Worm (Caenorhabditis elegans): ENCODE results near the gene ZK669.5.

Gene ZK669.5

DNA sequence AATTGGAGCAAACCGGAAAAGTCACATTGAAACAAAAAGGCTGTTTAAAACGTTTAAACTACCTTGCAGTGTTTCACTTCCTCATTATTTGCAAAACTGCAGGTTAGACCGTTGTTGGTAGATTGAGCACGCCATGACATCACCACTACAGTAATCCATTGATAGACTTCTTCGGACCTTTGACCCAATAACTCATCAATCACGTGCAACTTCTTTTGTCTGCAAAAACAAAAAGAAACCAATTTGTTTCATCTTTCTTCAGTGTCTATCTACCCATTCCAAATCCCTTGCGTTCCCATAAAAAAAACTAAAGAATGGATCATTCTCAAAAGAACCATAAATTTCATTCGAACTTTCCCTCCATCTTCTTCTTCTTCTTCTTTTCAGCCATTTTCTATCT lies 34.4 kb upstream of the ZK669.5 start:
- TF ChIP-seq hmg-20 (GFP tag; IDR thresholded peaks at IDR 0.05) (no peak), aptf-2 (GFP tag; conservative IDR thresholded peaks at IDR 0.05) (no peak), ceh-40 (GFP tag; IDR thresholded peaks at IDR 0.05) (no peak), zfh-2 (GFP tag; conservative IDR thresholded peaks at IDR 0.05) (no peak), tbp1 (GFP tag; optimal IDR thresholded peaks at IDR 0.05) (no peak), Y56A3A.18 (GFP tag; IDR thresholded peaks at IDR 0.05) (no peak), hlh-26 (GFP tag; conservative IDR thresholded peaks at IDR 0.05) (no peak), ceh-79 (tag; optimal IDR thresholded peaks at IDR 0.05) (no peak), akir-1 (GFP tag; optimal IDR thresholded peaks at IDR 0.05) (no peak), mcd-1 (GFP tag; IDR thresholded peaks at IDR 0.05) (no peak), lsl-1 (GFP tag; optimal IDR thresholded peaks at IDR 0.05) (no peak), tlf-1 (GFP tag; optimal IDR thresholded peaks at IDR 0.05) (no peak), sptf-2 (GFP tag; optimal IDR thresholded peaks at IDR 0.05) (no peak), B0261.1 (tag; optimal IDR thresholded peaks at IDR 0.05) (no peak), nhr-179 (tag; optimal IDR thresholded peaks at IDR 0.05) (no peak), hsf-1 (GFP tag; IDR thresholded peaks at IDR 0.05) (no peak), dpff-1 (tag; optimal IDR thresholded peaks at IDR 0.05) (no peak), let-607 (tag; optimal IDR thresholded peaks at IDR 0.05) (no peak), unc-62 (GFP tag; optimal IDR thresholded peaks at IDR 0.05) (no peak)

DNA sequence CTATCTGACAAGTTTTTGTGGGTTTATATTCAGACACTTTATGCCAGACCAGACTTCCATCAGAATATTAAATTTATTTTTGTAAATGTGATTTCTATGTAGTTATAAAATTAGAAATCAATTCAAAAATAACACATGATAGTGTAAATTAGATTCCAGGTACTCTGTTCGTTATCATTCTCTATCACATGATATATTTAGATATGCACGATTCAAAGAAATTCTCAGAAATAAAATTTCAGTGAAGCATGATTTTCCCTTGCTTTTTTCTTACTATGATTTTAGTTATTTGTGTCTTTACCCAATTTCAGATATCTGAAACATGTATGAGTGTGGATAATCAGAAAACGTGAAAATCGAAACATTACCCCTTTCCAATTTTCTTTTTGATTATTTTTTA lies 30.8 kb upstream of the ZK669.5 start:
- no peak for TF ChIP-seq bed-2 (GFP tag; IDR thresholded peaks at IDR 0.05)
- TF ChIP-seq ama-1 (optimal IDR thresholded peaks at IDR 0.05) = no peak
- TF ChIP-seq ama-1 (GFP tag; optimal IDR thresholded peaks at IDR 0.05) = no peak
- no peak for TF ChIP-seq T07F8.4 (tag; optimal IDR thresholded peaks at IDR 0.05)
- TF ChIP-seq nfya-2 (GFP tag; IDR thresholded peaks at IDR 0.05) = no peak
- no peak for TF ChIP-seq mes-4 (tag; optimal IDR thresholded peaks at IDR 0.05)
- TF ChIP-seq mxl-1 (tag; optimal IDR thresholded peaks at IDR 0.05) = no peak
- TF ChIP-seq him-1 (tag; optimal IDR thresholded peaks at IDR 0.05) = no peak
- no peak for TF ChIP-seq hlh-12 (tag; optimal IDR thresholded peaks at IDR 0.05)
- TF ChIP-seq unc-130 (GFP tag; optimal IDR thresholded peaks at IDR 0.05) = no peak
- no peak for TF ChIP-seq ceh-100 (GFP tag; IDR thresholded peaks at IDR 0.05)
- no peak for TF ChIP-seq rec-8 (tag; optimal IDR thresholded peaks at IDR 0.05)
- no peak for TF ChIP-seq madf-10 (tag; optimal IDR thresholded peaks at IDR 0.05)
- no peak for TF ChIP-seq attf-3 (GFP tag; conservative IDR thresholded peaks at IDR 0.05)
- TF ChIP-seq efl-1 (GFP tag; optimal IDR thresholded peaks at IDR 0.05) = no peak
- TF ChIP-seq mcd-1 (GFP tag; IDR thresholded peaks at IDR 0.05) = no peak
- TF ChIP-seq F39B2.1 (GFP tag; IDR thresholded peaks at IDR 0.05) = no peak

DNA sequence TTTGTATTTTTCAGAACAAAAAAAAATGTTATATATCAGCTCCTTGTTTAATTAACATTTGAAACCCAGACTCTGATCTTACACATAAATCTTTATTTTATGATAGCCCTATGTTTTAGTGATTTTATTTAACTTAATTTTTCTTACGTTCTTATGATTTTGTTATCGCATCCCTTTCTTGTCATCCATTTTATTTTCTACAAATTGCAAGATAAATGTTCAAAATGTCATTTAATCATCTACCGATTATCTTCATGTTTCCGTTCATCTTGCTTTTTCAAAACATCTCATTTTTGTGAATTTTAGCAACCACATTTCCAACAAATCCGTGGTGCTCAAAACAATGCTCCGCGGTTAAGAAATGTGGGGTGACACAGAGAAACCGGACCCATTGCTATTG lies 29.6 kb upstream of the ZK669.5 start, which contains the start of gene DH11.5:
DH11.5 (plus strand) TSS at position 301 of the 400 bp plus-strand sequence.
- TF ChIP-seq pha-4 (tag; optimal IDR thresholded peaks at IDR 0.05) (no peak), lin-54 (GFP tag; optimal IDR thresholded peaks at IDR 0.05) (no peak), somi-1 (GFP tag; optimal IDR thresholded peaks at IDR 0.05) (no peak), gei-17 (GFP tag; optimal IDR thresholded peaks at IDR 0.05) (no peak), akir-1 (GFP tag; optimal IDR thresholded peaks at IDR 0.05) (no peak)
